Worm (Caenorhabditis elegans): Measurements from ENCODE around the gene srh-276.

DNA sequence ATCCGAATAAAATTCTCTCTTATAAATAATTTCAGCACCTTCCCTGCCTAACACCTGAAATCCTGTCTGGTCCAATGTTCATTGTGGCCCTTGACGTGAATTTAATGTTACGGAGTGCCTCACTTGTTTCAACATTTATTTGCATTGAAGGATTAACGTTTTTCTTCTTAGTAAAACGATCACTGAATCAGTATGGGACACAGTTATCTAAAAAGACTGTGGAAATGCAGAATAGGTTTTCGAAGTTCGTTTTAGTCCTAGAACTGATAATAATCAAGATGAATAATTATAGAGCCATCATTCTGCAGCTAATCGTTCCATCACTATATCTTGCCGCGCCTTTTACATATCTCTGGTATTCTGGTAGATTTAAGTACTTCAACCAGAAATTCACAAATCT is 34.0 kb upstream of the srh-276 start, which contains the start of gene srh-219:
- TF ChIP-seq unc-62 (GFP tag; optimal IDR thresholded peaks at IDR 0.05) (no peak), nhr-12 (tag; optimal IDR thresholded peaks at IDR 0.05) (no peak), snpc-4 (tag; optimal IDR thresholded peaks at IDR 0.05) (no peak), elt-3 (tag; optimal IDR thresholded peaks at IDR 0.05) (no peak), tbx-8 (GFP tag; optimal IDR thresholded peaks at IDR 0.05) (no peak), sem-2 (GFP tag; optimal IDR thresholded peaks at IDR 0.05) (no peak), mab-5 (tag; optimal IDR thresholded peaks at IDR 0.05) (no peak), pha-4 (tag; optimal IDR thresholded peaks at IDR 0.05) (no peak)
